Fruit fly (Drosophila melanogaster) whole organism, embryonic: ENCODE measurements around the gene CG34303.

Source experiments
- B-H1 ChIP-seq: fragments of 200-800 bp; sonication (Bioruptor generic); IDR thresholded peaks from 3 replicates; pipeline ENCODE4 v1.3.6; 2022; ENCODE audit warnings: missing biosample characterization, missing genetic modification characterization
- CG11695 ChIP-seq: fragments of 200-800 bp; sonication (Bioruptor generic); IDR thresholded peaks from 3 replicates; pipeline ENCODE4 v1.3.6; 2022; ENCODE audit warnings: missing biosample characterization, missing genetic modification characterization
- CG12155 ChIP-seq: fragments of 200-800 bp; sonication (Bioruptor generic); optimal IDR thresholded peaks from 3 replicates; lab custom pipeline; 2016; ENCODE audit warnings: missing biosample characterization, missing genetic modification characterization
- CG13123 ChIP-seq: fragments of 200-800 bp; sonication (Bioruptor generic); optimal IDR thresholded peaks from 2 replicates; lab custom pipeline; 2016; ENCODE audit warnings: missing biosample characterization, missing genetic modification characterization
- CG13894 ChIP-seq: fragments of 200-800 bp; sonication (Bioruptor generic); optimal IDR thresholded peaks from 3 replicates; lab custom pipeline; 2018; ENCODE audit warnings: missing biosample characterization, mild to moderate bottlenecking, missing genetic modification characterization, moderate library complexity
- CG14965 ChIP-seq: fragments of 200-800 bp; sonication (Bioruptor generic); optimal IDR thresholded peaks from 2 replicates; lab custom pipeline; 2016; ENCODE audit warnings: missing biosample characterization, missing genetic modification characterization, borderline replicate concordance
- CG15073 ChIP-seq: fragments of 200-800 bp; sonication (Bioruptor generic); optimal IDR thresholded peaks from 2 replicates; lab custom pipeline; 2016; ENCODE audit warnings: missing biosample characterization, missing genetic modification characterization
- CG1529 ChIP-seq: fragments of 200-800 bp; sonication (Bioruptor generic); optimal IDR thresholded peaks from 3 replicates; lab custom pipeline; 2018; ENCODE audit warnings: missing biosample characterization, missing genetic modification characterization
- CG15696 ChIP-seq: fragments of 200-800 bp; sonication (Bioruptor generic); optimal IDR thresholded peaks from 2 replicates; lab custom pipeline; 2019; ENCODE audit warnings: missing biosample characterization, mild to moderate bottlenecking, missing genetic modification characterization, moderate library complexity
- CG1602 ChIP-seq: fragments of 200-800 bp; sonication (Bioruptor generic); optimal IDR thresholded peaks from 3 replicates; lab custom pipeline; 2016; ENCODE audit warnings: missing biosample characterization, missing genetic modification characterization
- CG1603 ChIP-seq: fragments of 200-800 bp; sonication (Bioruptor generic); optimal IDR thresholded peaks from 2 replicates; lab custom pipeline; 2019; ENCODE audit warnings: missing biosample characterization, mild to moderate bottlenecking, missing genetic modification characterization, moderate library complexity
- CG16813 ChIP-seq: fragments of 200-800 bp; sonication (Bioruptor generic); IDR thresholded peaks from 3 replicates; pipeline ENCODE4 v1.3.6; 2022; ENCODE audit warnings: missing biosample characterization, missing genetic modification characterization; ENCODE audit not compliant: partially characterized antibody
- CG16863 ChIP-seq: fragments of 200-800 bp; sonication (Bioruptor generic); optimal IDR thresholded peaks from 3 replicates; lab custom pipeline; 2016; ENCODE audit warnings: missing biosample characterization, missing genetic modification characterization
- CG17612 ChIP-seq: fragments of 200-800 bp; sonication (Bioruptor generic); IDR thresholded peaks from 2 replicates; pipeline ENCODE4 v1.3.6; 2022; ENCODE audit warnings: missing biosample characterization, missing genetic modification characterization
- CG1792 ChIP-seq: fragments of 200-800 bp; sonication (Bioruptor generic); optimal IDR thresholded peaks from 2 replicates; lab custom pipeline; 2016; ENCODE audit warnings: missing biosample characterization, missing genetic modification characterization
- CG2120 ChIP-seq: fragments of 200-800 bp; sonication (Bioruptor generic); optimal IDR thresholded peaks from 3 replicates; lab custom pipeline; 2016; ENCODE audit warnings: missing biosample characterization, missing genetic modification characterization
- CG2712 ChIP-seq: fragments of 200-800 bp; optimal IDR thresholded peaks from 3 replicates; lab custom pipeline; 2019; ENCODE audit warnings: missing biosample characterization, mild to moderate bottlenecking, missing genetic modification characterization, moderate library complexity
- CG2875 ChIP-seq: fragments of 200-800 bp; sonication (Bioruptor generic); optimal IDR thresholded peaks from 2 replicates; lab custom pipeline; 2017; ENCODE audit warnings: missing biosample characterization, mild to moderate bottlenecking, missing genetic modification characterization, missing genetic modification reagents
- CG31388 ChIP-seq: fragments of 200-800 bp; sonication (Bioruptor generic); optimal IDR thresholded peaks from 2 replicates; lab custom pipeline; 2016; ENCODE audit warnings: missing biosample characterization, missing genetic modification characterization
- CG33213 ChIP-seq: fragments of 200-800 bp; sonication (Bioruptor generic); optimal IDR thresholded peaks from 3 replicates; lab custom pipeline; 2016; ENCODE audit warnings: missing biosample characterization, missing genetic modification characterization
- CG34422 ChIP-seq: fragments of 200-800 bp; sonication (Bioruptor generic); IDR thresholded peaks from 3 replicates; pipeline ENCODE4 v1.3.6; 2022; ENCODE audit warnings: missing biosample characterization, missing genetic modification characterization
- CG7357 ChIP-seq: fragments of 200-800 bp; sonication (Bioruptor generic); IDR thresholded peaks from 3 replicates; pipeline ENCODE4 v1.3.6; 2022; ENCODE audit warnings: missing biosample characterization, missing genetic modification characterization
- CG7372 ChIP-seq: fragments of 200-800 bp; sonication (Bioruptor generic); IDR thresholded peaks from 2 replicates; pipeline ENCODE4 v1.3.6; 2022; ENCODE audit warnings: missing biosample characterization, missing genetic modification characterization
- Chrac-16 ChIP-seq: fragments of 200-800 bp; sonication (Bioruptor generic); optimal IDR thresholded peaks from 3 replicates; lab custom pipeline; 2016; ENCODE audit warnings: missing biosample characterization, missing genetic modification characterization
- CoRest ChIP-seq: fragments of 200-800 bp; sonication (Bioruptor generic); optimal IDR thresholded peaks from 3 replicates; lab custom pipeline; 2018; ENCODE audit warnings: missing biosample characterization, mild to moderate bottlenecking, missing genetic modification characterization, moderate library complexity
- D19A ChIP-seq: fragments of 200-800 bp; optimal IDR thresholded peaks from 3 replicates; lab custom pipeline; 2019; ENCODE audit warnings: missing biosample characterization, mild to moderate bottlenecking, missing genetic modification characterization, moderate library complexity
- Ets97D ChIP-seq: fragments of 200-800 bp; sonication (Bioruptor generic); optimal IDR thresholded peaks from 3 replicates; lab custom pipeline; 2016; ENCODE audit warnings: missing biosample characterization, missing genetic modification characterization
- Fer3 ChIP-seq: fragments of 200-800 bp; sonication (Bioruptor generic); optimal IDR thresholded peaks from 2 replicates; lab custom pipeline; 2018; ENCODE audit warnings: missing biosample characterization, mild to moderate bottlenecking, missing genetic modification characterization, moderate library complexity
- Gug ChIP-seq: fragments of 200-800 bp; sonication (Bioruptor generic); IDR thresholded peaks from 4 replicates; pipeline ENCODE4 v1.3.6; 2022; ENCODE audit warnings: missing biosample characterization, missing genetic modification characterization
- Hr3 ChIP-seq: fragments of 200-800 bp; sonication (Bioruptor generic); optimal IDR thresholded peaks from 3 replicates; lab custom pipeline; 2016; ENCODE audit warnings: missing biosample characterization, missing genetic modification characterization
- Hsf ChIP-seq: fragments of 200-800 bp; sonication (Bioruptor generic); optimal IDR thresholded peaks from 3 replicates; lab custom pipeline; 2016; ENCODE audit warnings: missing biosample characterization, missing genetic modification characterization
- Mes4 ChIP-seq: fragments of 200-800 bp; sonication (Bioruptor generic); optimal IDR thresholded peaks from 2 replicates; lab custom pipeline; 2016; ENCODE audit warnings: missing biosample characterization, missing genetic modification characterization
- Poxn ChIP-seq: fragments of 200-800 bp; sonication (Bioruptor generic); IDR thresholded peaks from 2 replicates; pipeline ENCODE4 v1.3.6; 2022; ENCODE audit warnings: missing biosample characterization, missing genetic modification characterization
- Sox102F ChIP-seq: fragments of 200-800 bp; sonication (Bioruptor generic); optimal IDR thresholded peaks from 2 replicates; lab custom pipeline; 2018; ENCODE audit warnings: missing biosample characterization, mild to moderate bottlenecking, missing genetic modification characterization, moderate library complexity
- Spps ChIP-seq: fragments of 200-800 bp; sonication (Bioruptor generic); optimal IDR thresholded peaks from 2 replicates; lab custom pipeline; 2018; ENCODE audit warnings: missing biosample characterization, mild to moderate bottlenecking, missing genetic modification characterization
- Tbp ChIP-seq: fragments of >200 bp; optimal IDR thresholded peaks from 2 replicates; lab custom pipeline; 2018; ENCODE audit warnings: missing biosample characterization, missing genetic modification characterization
- Xrp1 ChIP-seq: fragments of 200-800 bp; sonication (Bioruptor generic); IDR thresholded peaks from 2 replicates; pipeline ENCODE4 v1.3.6; 2022; ENCODE audit warnings: missing biosample characterization, missing genetic modification characterization
- ab ChIP-seq: fragments of 200-800 bp; sonication (Bioruptor generic); optimal IDR thresholded peaks from 2 replicates; lab custom pipeline; 2016; ENCODE audit warnings: missing biosample characterization, missing genetic modification characterization
- ac ChIP-seq: fragments of 200-800 bp; sonication (Bioruptor generic); optimal IDR thresholded peaks from 3 replicates; lab custom pipeline; 2017; ENCODE audit warnings: missing biosample characterization, mild to moderate bottlenecking, missing genetic modification characterization
- ap ChIP-seq: fragments of 200-800 bp; sonication (Bioruptor generic); IDR thresholded peaks from 2 replicates; pipeline ENCODE4 v1.3.6; 2022; ENCODE audit warnings: missing biosample characterization, missing genetic modification characterization
- ash1 ChIP-seq: fragments of 200-800 bp; sonication (Bioruptor generic); optimal IDR thresholded peaks from 2 replicates; lab custom pipeline; 2018; ENCODE audit warnings: missing biosample characterization, mild to moderate bottlenecking, missing genetic modification characterization
- cg ChIP-seq: fragments of 200-800 bp; sonication (Bioruptor generic); optimal IDR thresholded peaks from 3 replicates; lab custom pipeline; 2019; ENCODE audit warnings: missing biosample characterization, mild to moderate bottlenecking, missing genetic modification characterization, moderate library complexity
- ci ChIP-seq: fragments of 200-800 bp; sonication (Bioruptor generic); IDR thresholded peaks from 3 replicates; pipeline ENCODE4 v1.3.6; 2022; ENCODE audit warnings: missing biosample characterization, missing genetic modification characterization
- disco-r ChIP-seq: fragments of 200-800 bp; sonication (Bioruptor generic); optimal IDR thresholded peaks from 2 replicates; lab custom pipeline; 2016; ENCODE audit warnings: missing biosample characterization, missing genetic modification characterization
- jing ChIP-seq: fragments of 200-800 bp; sonication (Bioruptor generic); optimal IDR thresholded peaks from 2 replicates; lab custom pipeline; 2018; ENCODE audit warnings: missing biosample characterization, mild to moderate bottlenecking, missing genetic modification characterization
- kni ChIP-seq: fragments of 200-800 bp; sonication (Bioruptor generic); optimal IDR thresholded peaks from 3 replicates; lab custom pipeline; 2017; ENCODE audit warnings: mild to moderate bottlenecking, missing biosample characterization, missing genetic modification reagents, missing genetic modification characterization
- odd ChIP-seq: fragments of 200-800 bp; sonication (Bioruptor generic); optimal IDR thresholded peaks from 2 replicates; lab custom pipeline; 2017; ENCODE audit warnings: missing biosample characterization, mild to moderate bottlenecking, missing genetic modification characterization
- org-1 ChIP-seq: fragments of 200-800 bp; sonication (Bioruptor generic); optimal IDR thresholded peaks from 2 replicates; lab custom pipeline; 2017; ENCODE audit warnings: missing biosample characterization, missing genetic modification characterization
- sr ChIP-seq: fragments of 200-800 bp; sonication (Bioruptor generic); IDR thresholded peaks from 3 replicates; pipeline ENCODE4 v1.3.6; 2022; ENCODE audit warnings: missing biosample characterization, missing genetic modification characterization
- ssp ChIP-seq: fragments of 200-800 bp; sonication (Bioruptor generic); IDR thresholded peaks from 2 replicates; pipeline ENCODE4 v1.3.6; 2022; ENCODE audit warnings: missing biosample characterization, missing genetic modification characterization
- tgo ChIP-seq: fragments of 200-800 bp; sonication (Bioruptor generic); IDR thresholded peaks from 3 replicates; pipeline ENCODE4 v1.3.6; 2022; ENCODE audit warnings: missing biosample characterization, missing genetic modification characterization

CG34303 gene

dm6 chr3R:10170356-10170876, 18.7 kb upstream of the CG34303 start, which contains the start of gene Best1 (continued):
- TF ChIP-seq sr (GFP tag; lab: Robert Waterston, UW) (peak; percentile 75; the same call in 2 of the 3 replicates), D19A (tag; lab: Kevin White, UChicago) (peak; percentile 88), CG7357 (GFP tag; lab: Robert Waterston, UW) (peak; percentile 79), CG33213 (GFP tag; lab: Kevin White, UChicago) (peak; percentile 50), Chrac-16 (GFP tag; lab: Kevin White, UChicago) (peak; percentile 84), B-H1 (GFP tag; lab: Robert Waterston, UW) (peak; percentile 88), CG14965 (GFP tag; lab: Kevin White, UChicago) (no peak), odd (GFP tag; lab: Kevin White, UChicago) (peak; percentile 89), Mes4 (peak; percentile 43), tgo (GFP tag; lab: Robert Waterston, UW) (peak; percentile 93), CG12155 (GFP tag; lab: Kevin White, UChicago) (peak; percentile 85), ap (GFP tag; lab: Robert Waterston, UW) (peak; percentile 85), CG34422 (GFP tag; lab: Robert Waterston, UW) (peak; percentile 93), Hr3 (GFP tag; lab: Kevin White, UChicago) (peak; percentile 90), Spps (tag; lab: Kevin White, UChicago) (peak; percentile 77), CG16813 (GFP tag; lab: Robert Waterston, UW) (peak; percentile 89), CG1603 (tag; lab: Kevin White, UChicago) (peak; percentile 82), CG15696 (tag; lab: Kevin White, UChicago) (peak; percentile 90), CG16863 (GFP tag; lab: Kevin White, UChicago) (peak; percentile 35), CG31388 (GFP tag; lab: Kevin White, UChicago) (peak; percentile 82), Poxn (GFP tag; lab: Robert Waterston, UW) (peak; percentile 76), ci (peak; percentile 95), Tbp (GFP tag; lab: Kevin White, UChicago) (no peak), CG2712 (peak; percentile 95), Gug (GFP tag; lab: Robert Waterston, UW) (peak; percentile 96), ab (GFP tag; lab: Kevin White, UChicago) (peak; percentile 4), CG17612 (GFP tag; lab: Robert Waterston, UW) (peak; percentile 83), ac (GFP tag; lab: Kevin White, UChicago) (peak; percentile 64), Ets97D (GFP tag; lab: Kevin White, UChicago) (peak; percentile 63), CG15073 (GFP tag; lab: Kevin White, UChicago) (peak; percentile 41), CG1792 (GFP tag; lab: Kevin White, UChicago) (peak; percentile 40), ssp (GFP tag; lab: Robert Waterston, UW) (peak; percentile 77), CG13123 (GFP tag; lab: Kevin White, UChicago) (no peak), Sox102F (GFP tag; lab: Kevin White, UChicago) (peak; percentile 93), CG2120 (GFP tag; lab: Kevin White, UChicago) (peak; percentile 94), disco-r (no peak), jing (GFP tag; lab: Kevin White, UChicago) (peak; percentile 73), cg (GFP tag; lab: Kevin White, UChicago) (peak; percentile 86), Fer3 (tag; lab: Kevin White, UChicago) (peak; percentile 93), CG11695 (peak; percentile 93), ash1 (GFP tag; lab: Kevin White, UChicago) (peak; percentile 0), kni (GFP tag; lab: Kevin White, UChicago) (peak; percentile 69), CoRest (tag; lab: Kevin White, UChicago) (peak; percentile 94), CG1529 (peak; percentile 83), CG2875 (GFP tag; lab: Kevin White, UChicago) (peak; percentile 77), Xrp1 (peak; percentile 97), CG1602 (GFP tag; lab: Kevin White, UChicago) (peak; percentile 80), org-1 (GFP tag; lab: Kevin White, UChicago) (peak; percentile 77), CG7372 (GFP tag; lab: Robert Waterston, UW) (peak; percentile 81), CG13894 (peak; percentile 93), Hsf (peak; percentile 74)
